Worm (Caenorhabditis elegans) whole organism, L3 larva: Measurements from ENCODE around the gene Y73F8A.12.

Experiments
- ZK546.5 ChIP-seq: sonication (generic microtip); optimal IDR thresholded peaks from 2 replicates; lab custom pipeline; 2017; ENCODE audit warnings: missing biosample characterization, missing genetic modification characterization
- aly-2 ChIP-seq: fragments of 150-350 bp; optimal IDR thresholded peaks from 2 replicates; lab custom pipeline; 2014; ENCODE audit warnings: missing biosample characterization, missing genetic modification characterization
- ama-1 ChIP-seq: fragments of 150-350 bp; optimal IDR thresholded peaks from 2 replicates; lab custom pipeline; 2018
- ceh-16 ChIP-seq: sonication (generic microtip); optimal IDR thresholded peaks from 2 replicates; lab custom pipeline; 2017; ENCODE audit warnings: missing biosample characterization, missing genetic modification characterization
- ceh-28 ChIP-seq: fragments of 150-350 bp; optimal IDR thresholded peaks from 2 replicates; lab custom pipeline; 2014; ENCODE audit warnings: missing biosample characterization, missing genetic modification reagents, missing genetic modification characterization
- ceh-82 ChIP-seq: fragments of 150-350 bp; optimal IDR thresholded peaks from 2 replicates; lab custom pipeline; 2014; ENCODE audit warnings: missing biosample characterization, missing genetic modification characterization
- ceh-9 ChIP-seq: sonication (generic microtip); optimal IDR thresholded peaks from 2 replicates; lab custom pipeline; 2018; ENCODE audit warnings: missing biosample characterization, missing genetic modification characterization
- daf-12 ChIP-seq: fragments of 150-350 bp; optimal IDR thresholded peaks from 2 replicates; lab custom pipeline; 2014; ENCODE audit warnings: missing biosample characterization, missing genetic modification reagents, missing genetic modification characterization
- egl-27 ChIP-seq: sonication (generic microtip); optimal IDR thresholded peaks from 4 replicates; lab custom pipeline; 2017; ENCODE audit warnings: missing biosample characterization, missing genetic modification reagents, missing genetic modification characterization
- egl-5 ChIP-seq: fragments of 150-350 bp; optimal IDR thresholded peaks from 2 replicates; lab custom pipeline; 2017; ENCODE audit warnings: missing biosample characterization, missing genetic modification reagents, missing genetic modification characterization, inconsistent platforms
- elt-1 ChIP-seq: fragments of 150-350 bp; optimal IDR thresholded peaks from 2 replicates; lab custom pipeline; 2014; ENCODE audit warnings: missing biosample characterization, missing genetic modification characterization
- elt-2 ChIP-seq: sonication (generic microtip); optimal IDR thresholded peaks from 2 replicates; lab custom pipeline; 2016; ENCODE audit warnings: missing genetic modification reagents, mild to moderate bottlenecking, missing genetic modification characterization, missing compliant biosample characterization
- elt-3 ChIP-seq, 3 experiments: fragments of 150-350 bp in 1 of 3; sonication (generic microtip) in 2 of 3; optimal IDR thresholded peaks; 2 replicates in 2 of 3; 4 replicates in 1 of 3; lab custom pipeline; 2014 to 2017; ENCODE audit warnings: missing biosample characterization in 3 of 3, missing genetic modification characterization in 3 of 3
- eor-1 ChIP-seq, 2 experiments: fragments of 150-350 bp; optimal IDR thresholded peaks; 2 replicates each; lab custom pipeline; 2014 to 2018; ENCODE audit warnings: missing biosample characterization in 2 of 2, missing genetic modification characterization in 2 of 2
- fkh-10 ChIP-seq: sonication (generic microtip); optimal IDR thresholded peaks from 2 replicates; lab custom pipeline; 2017; ENCODE audit warnings: missing biosample characterization, missing genetic modification reagents, missing genetic modification characterization
- fkh-2 ChIP-seq: fragments of 150-350 bp; optimal IDR thresholded peaks from 2 replicates; lab custom pipeline; 2014; ENCODE audit warnings: missing biosample characterization, missing genetic modification reagents, missing genetic modification characterization
- hmg-11 ChIP-seq: sonication (generic microtip); optimal IDR thresholded peaks from 2 replicates; lab custom pipeline; 2016; ENCODE audit warnings: missing genetic modification characterization, missing compliant biosample characterization
- jun-1 ChIP-seq: fragments of 150-350 bp; optimal IDR thresholded peaks from 2 replicates; lab custom pipeline; 2014; ENCODE audit warnings: missing biosample characterization, missing genetic modification reagents, missing genetic modification characterization
- lin-15B ChIP-seq: fragments of 150-350 bp; optimal IDR thresholded peaks from 2 replicates; lab custom pipeline; 2014; ENCODE audit warnings: missing biosample characterization, missing genetic modification characterization
- lin-39 ChIP-seq: fragments of 150-350 bp; optimal IDR thresholded peaks from 2 replicates; lab custom pipeline; 2018; ENCODE audit warnings: missing biosample characterization, missing genetic modification reagents, missing genetic modification characterization
- lsy-12 ChIP-seq: sonication (generic microtip); optimal IDR thresholded peaks from 2 replicates; lab custom pipeline; 2016; ENCODE audit warnings: mild to moderate bottlenecking, missing genetic modification characterization, missing compliant biosample characterization
- mdl-1 ChIP-seq: fragments of 150-350 bp; optimal IDR thresholded peaks from 2 replicates; lab custom pipeline; 2014; ENCODE audit warnings: missing biosample characterization, missing genetic modification characterization
- mml-1 ChIP-seq: fragments of 150-350 bp; sonication (generic microtip); optimal IDR thresholded peaks from 3 replicates; lab custom pipeline; 2014; ENCODE audit warnings: missing biosample characterization, missing genetic modification characterization
- nhr-11 ChIP-seq: fragments of 150-350 bp; optimal IDR thresholded peaks from 2 replicates; lab custom pipeline; 2014; ENCODE audit warnings: missing biosample characterization, missing genetic modification characterization
- nhr-23 ChIP-seq: fragments of 150-350 bp; optimal IDR thresholded peaks from 2 replicates; lab custom pipeline; 2014; ENCODE audit warnings: missing biosample characterization, missing genetic modification reagents, missing genetic modification characterization
- nhr-25 ChIP-seq: sonication (generic microtip); optimal IDR thresholded peaks from 2 replicates; lab custom pipeline; 2017; ENCODE audit warnings: missing biosample characterization, missing genetic modification characterization
- nhr-28 ChIP-seq: fragments of 150-350 bp; optimal IDR thresholded peaks from 2 replicates; lab custom pipeline; 2014; ENCODE audit warnings: missing biosample characterization, missing genetic modification characterization
- nhr-43 ChIP-seq: sonication (generic microtip); optimal IDR thresholded peaks from 2 replicates; lab custom pipeline; 2016; ENCODE audit warnings: mild to moderate bottlenecking, missing genetic modification characterization, missing compliant biosample characterization; ENCODE audit not compliant: poor library complexity, severe bottlenecking
- nhr-67 ChIP-seq: fragments of 150-350 bp; optimal IDR thresholded peaks from 2 replicates; lab custom pipeline; 2014; ENCODE audit warnings: missing biosample characterization, missing genetic modification characterization
- nhr-77 ChIP-seq: fragments of 150-350 bp; optimal IDR thresholded peaks from 2 replicates; lab custom pipeline; 2014; ENCODE audit warnings: missing biosample characterization, missing genetic modification characterization
- pha-4 ChIP-seq: fragments of 150-350 bp; optimal IDR thresholded peaks from 2 replicates; lab custom pipeline; 2014; ENCODE audit warnings: missing biosample characterization, missing genetic modification reagents, missing genetic modification characterization
- pqm-1 ChIP-seq: fragments of 150-350 bp; optimal IDR thresholded peaks from 2 replicates; lab custom pipeline; 2017; ENCODE audit warnings: missing biosample characterization, missing genetic modification characterization, inconsistent platforms
- sea-2 ChIP-seq: fragments of 150-350 bp; sonication (generic microtip); optimal IDR thresholded peaks from 4 replicates; lab custom pipeline; 2014; ENCODE audit warnings: missing biosample characterization, missing genetic modification reagents, missing genetic modification characterization
- skn-1 ChIP-seq: fragments of 150-350 bp; optimal IDR thresholded peaks from 2 replicates; lab custom pipeline; 2014; ENCODE audit warnings: missing biosample characterization, missing genetic modification characterization
- snpc-4 ChIP-seq: fragments of 150-350 bp; optimal IDR thresholded peaks from 2 replicates; lab custom pipeline; 2014; ENCODE audit warnings: missing biosample characterization, missing genetic modification characterization
- unc-39 ChIP-seq: sonication (generic microtip); optimal IDR thresholded peaks from 4 replicates; lab custom pipeline; 2017; ENCODE audit warnings: missing biosample characterization, missing genetic modification characterization
- ztf-11 ChIP-seq: fragments of 150-350 bp; optimal IDR thresholded peaks from 2 replicates; lab custom pipeline; 2014; ENCODE audit warnings: missing biosample characterization, missing genetic modification characterization
- ztf-4 ChIP-seq: fragments of 150-350 bp; optimal IDR thresholded peaks from 2 replicates; lab custom pipeline; 2014; ENCODE audit warnings: missing biosample characterization, missing genetic modification characterization

The Y73F8A.12 gene

ce11 chrIV:15294040-15294439 is 17.4 kb downstream of the Y73F8A.12 start, which contains the start of gene Y73F8A.10:
Y73F8A.10 (plus strand) TSS chrIV:15294340.
- no peak for TF ChIP-seq elt-2 (tag; lab: Kevin White, UChicago)
- TF ChIP-seq fkh-2 (tag; lab: Kevin White, UChicago): no peak
- no peak for TF ChIP-seq elt-3 (tag; optimal IDR thresholded peaks at IDR 0.05; lab: Kevin White, UChicago)
- no peak for TF ChIP-seq ama-1 (lab: Kevin White, UChicago)
- no peak for TF ChIP-seq nhr-67 (tag; lab: Kevin White, UChicago)
- TF ChIP-seq lsy-12 (tag; lab: Kevin White, UChicago): no peak
- TF ChIP-seq jun-1 (tag; lab: Kevin White, UChicago): no peak
- no peak for TF ChIP-seq pha-4 (tag; lab: Kevin White, UChicago)
- TF ChIP-seq skn-1 (tag; lab: Kevin White, UChicago): no peak
- no peak for TF ChIP-seq nhr-77 (tag; lab: Kevin White, UChicago)
- TF ChIP-seq egl-5: no peak
- no peak for TF ChIP-seq nhr-25 (tag; lab: Kevin White, UChicago)
- TF ChIP-seq ztf-11 (tag; lab: Kevin White, UChicago): no peak
- no peak for TF ChIP-seq egl-27 (tag; lab: Kevin White, UChicago)
- no peak for TF ChIP-seq eor-1 (tag; optimal IDR thresholded peaks at IDR 0.05; lab: Kevin White, UChicago)
- no peak for TF ChIP-seq ceh-28 (tag; lab: Kevin White, UChicago)
- no peak for TF ChIP-seq lin-15B (tag; lab: Kevin White, UChicago)
- TF ChIP-seq, all 47 proteins: peak for 0

ce11 chrIV:15291607-15292006 is 19.9 kb downstream of the Y73F8A.12 start, which contains the start of gene pqn-91:
pqn-91 (plus strand) TSS chrIV:15291907.
- TF ChIP-seq ceh-9 (no peak), nhr-28 (tag; lab: Kevin White, UChicago) (no peak), elt-1 (tag; lab: Kevin White, UChicago) (no peak)

ce11 chrIV:15291162-15291561 is 20.3 kb downstream of the Y73F8A.12 start, which contains the start of gene pqn-90:
pqn-90 (minus strand) TSS chrIV:15291262.
- no peak for TF ChIP-seq nhr-11 (tag; lab: Kevin White, UChicago)
- no peak for TF ChIP-seq nhr-43 (tag; lab: Kevin White, UChicago)
- no peak for TF ChIP-seq daf-12 (tag; lab: Kevin White, UChicago)
- TF ChIP-seq aly-2: no peak
- no peak for TF ChIP-seq ceh-16 (tag; lab: Kevin White, UChicago)
- TF ChIP-seq snpc-4 (tag; lab: Kevin White, UChicago): no peak
- no peak for TF ChIP-seq ztf-4 (tag; lab: Kevin White, UChicago)
- no peak for TF ChIP-seq ztf-11 (tag; lab: Kevin White, UChicago)
- no peak for TF ChIP-seq skn-1 (tag; lab: Kevin White, UChicago)
- TF ChIP-seq mdl-1: no peak
- TF ChIP-seq lin-39 (tag; lab: Kevin White, UChicago): no peak
- no peak for TF ChIP-seq nhr-28 (tag; lab: Kevin White, UChicago)
- no peak for TF ChIP-seq egl-5
- no peak for TF ChIP-seq lsy-12 (tag; lab: Kevin White, UChicago)
- TF ChIP-seq sea-2: no peak

ce11 chrIV:15289508-15289907 is 22.0 kb downstream of the Y73F8A.12 start:
- TF ChIP-seq ceh-82 (no peak), mml-1 (tag; lab: Kevin White, UChicago) (no peak), nhr-67 (tag; lab: Kevin White, UChicago) (no peak), nhr-23 (tag; lab: Kevin White, UChicago) (no peak), pqm-1 (tag; lab: Kevin White, UChicago) (no peak), unc-39 (tag; lab: Kevin White, UChicago) (no peak), snpc-4 (tag; lab: Kevin White, UChicago) (peak; percentile 31), lin-39 (tag; lab: Kevin White, UChicago) (no peak), elt-2 (tag; lab: Kevin White, UChicago) (peak; percentile 1), nhr-28 (tag; lab: Kevin White, UChicago) (no peak), hmg-11 (peak; percentile 33), pha-4 (tag; lab: Kevin White, UChicago) (peak; percentile 21), jun-1 (tag; lab: Kevin White, UChicago) (no peak), fkh-2 (tag; lab: Kevin White, UChicago) (no peak), egl-27 (tag; lab: Kevin White, UChicago) (no peak), ZK546.5 (tag; lab: Kevin White, UChicago) (no peak), fkh-10 (GFP tag; lab: Kevin White, UChicago) (no peak)
